Worm (Caenorhabditis elegans): ENCODE measurements around the gene B0303.4.

- TF ChIP-seq tbx-8 (GFP tag; optimal IDR thresholded peaks at IDR 0.05): no peak
- no peak for TF ChIP-seq sem-2 (GFP tag; optimal IDR thresholded peaks at IDR 0.05)
- TF ChIP-seq nhr-12 (tag; optimal IDR thresholded peaks at IDR 0.05): no peak
- no peak for TF ChIP-seq unc-120 (tag; optimal IDR thresholded peaks at IDR 0.05; ENCODE audit: poor library complexity, severe bottlenecking)
- TF ChIP-seq unc-62 (GFP tag; optimal IDR thresholded peaks at IDR 0.05): no peak
- no peak for TF ChIP-seq elt-3 (tag; optimal IDR thresholded peaks at IDR 0.05)
- TF ChIP-seq ceh-83 (GFP tag; optimal IDR thresholded peaks at IDR 0.05): no peak
- TF ChIP-seq lsy-2 (tag; optimal IDR thresholded peaks at IDR 0.05): no peak
- TF ChIP-seq snpc-4 (tag; optimal IDR thresholded peaks at IDR 0.05): no peak
- no peak for TF ChIP-seq nhr-28 (tag; optimal IDR thresholded peaks at IDR 0.05)
Observed at ce11 chrIII:8697268-8697907, 7.7 kb downstream of the B0303.4 start.

Data from whole organism, mixed stage, embryonic.